Fruit fly (Drosophila melanogaster) whole organism, wandering third instar larva: Measurements from ENCODE around the gene CG15023.

ENCODE experiments used
- Abd-B ChIP-seq: fragments of >200 bp; optimal IDR thresholded peaks from 2 replicates; lab custom pipeline; 2017; ENCODE audit warnings: missing biosample characterization, missing genetic modification characterization
- CG32264 ChIP-seq: fragments of 200-800 bp; sonication (Bioruptor generic); optimal IDR thresholded peaks from 2 replicates; lab custom pipeline; 2016; ENCODE audit warnings: missing biosample characterization, missing genetic modification characterization
- Dif ChIP-seq: fragments of 200-275, 200-300 bp; sonication (Bioruptor generic); optimal IDR thresholded peaks from 2 replicates; lab custom pipeline; 2018; ENCODE audit warnings: missing biosample characterization, missing genetic modification characterization; ENCODE audit not compliant: partially characterized antibody
- Hr78 ChIP-seq: fragments of >200 bp; optimal IDR thresholded peaks from 2 replicates; lab custom pipeline; 2017; ENCODE audit warnings: missing biosample characterization, missing genetic modification characterization
- Jra ChIP-seq: sonication (Bioruptor generic); optimal IDR thresholded peaks from 2 replicates; lab custom pipeline; 2016; ENCODE audit warnings: missing biosample characterization, missing genetic modification characterization
- pan ChIP-seq: fragments of >200 bp; optimal IDR thresholded peaks from 2 replicates; lab custom pipeline; 2017
- psq ChIP-seq: fragments of 200-800 bp; sonication (Bioruptor generic); optimal IDR thresholded peaks from 3 replicates; lab custom pipeline; 2017; ENCODE audit warnings: missing biosample characterization, mild to moderate bottlenecking, missing genetic modification characterization, moderate library complexity
- sv ChIP-seq: fragments of 200-800 bp; sonication (Bioruptor generic); optimal IDR thresholded peaks from 3 replicates; lab custom pipeline; 2016; ENCODE audit warnings: missing biosample characterization, missing genetic modification characterization
- usp ChIP-seq: fragments of >200 bp; optimal IDR thresholded peaks from 2 replicates; lab custom pipeline; 2017; ENCODE audit warnings: missing biosample characterization, missing genetic modification characterization
- woc ChIP-seq: sonication (Bioruptor generic); optimal IDR thresholded peaks from 2 replicates; lab custom pipeline; 2016; ENCODE audit warnings: missing biosample characterization, mild to moderate bottlenecking, missing genetic modification characterization

- TF ChIP-seq Dif (no peak), pan (no peak), usp (no peak), CG32264 (no peak), Jra (peak; percentile 23), woc (no peak), Hr78 (GFP tag; lab: Kevin White, UChicago) (no peak), Abd-B (no peak), psq (GFP tag; lab: Kevin White, UChicago) (no peak), sv (GFP tag; lab: Kevin White, UChicago) (no peak)
These were observed 50.1 kb downstream of the CG15023 start for dm6 chr3L:4411025-4411873.
